Worm (Caenorhabditis elegans): ENCODE data around the gene tbb-1.

tbb-1 gene

ce11 chrIII:10716091-10716490, 26.1 kb downstream of the tbb-1 start, which contains the start of gene W09D10.4:
Gene W09D10.4 (minus strand): TSS chrIII:10716191.
- no peak for TF ChIP-seq ztf-23 (GFP tag; IDR thresholded peaks at IDR 0.05)
- TF ChIP-seq ref-1 (GFP tag; conservative IDR thresholded peaks at IDR 0.05) = no peak
- no peak for TF ChIP-seq med-1 (GFP tag; optimal IDR thresholded peaks at IDR 0.05; ENCODE audit: insufficient read depth)
- TF ChIP-seq cog-1 (tag; optimal IDR thresholded peaks at IDR 0.05) = no peak
- no peak for TF ChIP-seq T22C8.4 (GFP tag; IDR thresholded peaks at IDR 0.05)
- no peak for TF ChIP-seq flt-1 (GFP tag; IDR thresholded peaks at IDR 0.05)
- no peak for TF ChIP-seq ztf-29 (GFP tag; IDR thresholded peaks at IDR 0.05)
- no peak for TF ChIP-seq klf-2 (GFP tag; conservative IDR thresholded peaks at IDR 0.05)
- TF ChIP-seq tab-1 (GFP tag; IDR thresholded peaks at IDR 0.05) = no peak

ce11 chrIII:10714541-10714940, 27.7 kb downstream of the tbb-1 start:
- no peak for TF ChIP-seq ztf-23 (GFP tag; IDR thresholded peaks at IDR 0.05)
- TF ChIP-seq ztf-29 (GFP tag; IDR thresholded peaks at IDR 0.05) = no peak
- no peak for TF ChIP-seq cog-1 (tag; optimal IDR thresholded peaks at IDR 0.05)
- TF ChIP-seq tab-1 (GFP tag; IDR thresholded peaks at IDR 0.05) = no peak

- TF ChIP-seq med-1 (GFP tag; optimal IDR thresholded peaks at IDR 0.05; ENCODE audit: insufficient read depth) = no peak
- TF ChIP-seq tab-1 (GFP tag; IDR thresholded peaks at IDR 0.05) = no peak
- TF ChIP-seq flt-1 (GFP tag; IDR thresholded peaks at IDR 0.05) = 0 out of 2 replicates have a peak, but pooled peaks have one; percentile 6
- TF ChIP-seq klf-2 (GFP tag; conservative IDR thresholded peaks at IDR 0.05) = no peak
Measured at ce11 chrIII:10711192-10711673, 31.0 kb downstream of the tbb-1 start, which contains the start of gene W09D10.5. Gene W09D10.5 (minus strand): TSS chrIII:10711536.

- TF ChIP-seq ref-1 (GFP tag; conservative IDR thresholded peaks at IDR 0.05) (no peak), ztf-23 (GFP tag; IDR thresholded peaks at IDR 0.05) (no peak), T22C8.4 (GFP tag; IDR thresholded peaks at IDR 0.05) (no peak), cog-1 (tag; optimal IDR thresholded peaks at IDR 0.05) (no peak), ztf-29 (GFP tag; IDR thresholded peaks at IDR 0.05) (no peak), med-1 (GFP tag; optimal IDR thresholded peaks at IDR 0.05; ENCODE audit: insufficient read depth) (no peak), tab-1 (GFP tag; IDR thresholded peaks at IDR 0.05) (no peak), klf-2 (GFP tag; conservative IDR thresholded peaks at IDR 0.05) (no peak), flt-1 (GFP tag; IDR thresholded peaks at IDR 0.05) (no peak)
Measured at ce11 chrIII:10709676-10710075, 32.6 kb downstream of the tbb-1 start.

- no peak for TF ChIP-seq ztf-23 (GFP tag; IDR thresholded peaks at IDR 0.05)
- TF ChIP-seq ztf-29 (GFP tag; IDR thresholded peaks at IDR 0.05) = no peak
- no peak for TF ChIP-seq klf-2 (GFP tag; conservative IDR thresholded peaks at IDR 0.05)
- TF ChIP-seq cog-1 (tag; optimal IDR thresholded peaks at IDR 0.05) = no peak
- no peak for TF ChIP-seq tab-1 (GFP tag; IDR thresholded peaks at IDR 0.05)
- TF ChIP-seq T22C8.4 (GFP tag; IDR thresholded peaks at IDR 0.05) = no peak
Measured at ce11 chrIII:10708484-10708883, 33.7 kb downstream of the tbb-1 start.

DNA sequence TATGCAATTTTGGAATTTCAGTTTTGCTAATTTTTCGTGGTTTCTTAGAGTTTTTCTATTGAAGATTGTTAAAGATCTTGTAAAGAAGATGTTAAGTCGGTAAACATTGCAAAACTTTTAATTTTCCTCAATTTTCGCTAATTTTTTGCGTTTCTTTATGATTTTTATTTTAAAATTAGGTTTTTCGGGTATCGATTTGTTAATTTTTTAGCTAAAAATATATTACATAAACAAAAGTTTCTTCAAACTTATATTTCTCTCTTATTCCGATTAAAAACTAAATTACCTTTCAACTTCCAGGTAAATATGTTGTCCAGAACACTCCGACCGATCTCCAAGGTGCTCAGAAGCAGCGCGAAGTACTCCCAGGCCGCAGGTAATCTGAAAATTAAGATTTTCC, 34.8 kb downstream of the tbb-1 start, which contains the start of gene mrpl-12:
mrpl-12 (plus strand) TSS at position 301 of the 400 bp plus-strand sequence.
- TF ChIP-seq ztf-29 (GFP tag; IDR thresholded peaks at IDR 0.05) = no peak
- no peak for TF ChIP-seq klf-2 (GFP tag; conservative IDR thresholded peaks at IDR 0.05)
- no peak for TF ChIP-seq cog-1 (tag; optimal IDR thresholded peaks at IDR 0.05)
- TF ChIP-seq tab-1 (GFP tag; IDR thresholded peaks at IDR 0.05) = no peak
- no peak for TF ChIP-seq T22C8.4 (GFP tag; IDR thresholded peaks at IDR 0.05)
- TF ChIP-seq flt-1 (GFP tag; IDR thresholded peaks at IDR 0.05) = no peak
- TF ChIP-seq ztf-23 (GFP tag; IDR thresholded peaks at IDR 0.05) = no peak
- TF ChIP-seq med-1 (GFP tag; optimal IDR thresholded peaks at IDR 0.05; ENCODE audit: insufficient read depth) = no peak
- no peak for TF ChIP-seq ref-1 (GFP tag; conservative IDR thresholded peaks at IDR 0.05)

DNA sequence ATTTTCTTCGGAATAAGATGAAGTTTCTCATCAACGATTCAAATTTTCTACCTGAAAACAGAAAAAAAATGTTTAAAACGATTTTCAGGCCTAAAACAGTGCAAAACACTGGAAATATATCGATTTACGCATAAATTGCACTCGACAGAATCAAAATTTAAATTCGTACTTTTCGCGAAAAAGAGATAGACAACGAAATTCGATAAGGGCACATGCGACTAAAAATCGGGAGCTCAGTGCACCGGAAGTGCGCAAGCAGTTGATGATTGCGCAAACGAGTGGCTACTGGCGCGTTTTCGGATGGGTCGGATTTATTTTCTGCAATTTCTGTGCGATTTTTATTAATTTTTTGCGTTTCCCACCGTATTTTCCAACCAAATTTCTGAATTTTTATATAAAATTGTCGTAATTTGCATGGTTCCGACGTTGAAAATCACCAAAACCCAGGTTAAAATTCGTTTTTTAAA, 35.2 kb downstream of the tbb-1 start, which contains the start of the genes Y39A1A.21 and Y39A1A.22:
Y39A1A.21 (minus strand) TSS at position 51 of the 467 bp plus-strand sequence.
Y39A1A.22 (minus strand) TSS at position 57 of the 467 bp plus-strand sequence.
- TF ChIP-seq flt-1 (GFP tag; IDR thresholded peaks at IDR 0.05) (peak; percentile 79; the same call in 1 of the 2 replicates), ztf-29 (GFP tag; IDR thresholded peaks at IDR 0.05) (0 out of 2 replicates have a peak, but pooled peaks have one; percentile 15), klf-2 (GFP tag; conservative IDR thresholded peaks at IDR 0.05) (no peak), ref-1 (GFP tag; conservative IDR thresholded peaks at IDR 0.05) (no peak), tab-1 (GFP tag; IDR thresholded peaks at IDR 0.05) (0 out of 2 replicates have a peak, but pooled peaks have one; percentile 21), med-1 (GFP tag; optimal IDR thresholded peaks at IDR 0.05; ENCODE audit: insufficient read depth) (peak; percentile 55), ztf-23 (GFP tag; IDR thresholded peaks at IDR 0.05) (peak; percentile 91), cog-1 (tag; optimal IDR thresholded peaks at IDR 0.05) (no peak), T22C8.4 (GFP tag; IDR thresholded peaks at IDR 0.05) (peak; percentile 47; the same call in 1 of the 2 replicates)

DNA sequence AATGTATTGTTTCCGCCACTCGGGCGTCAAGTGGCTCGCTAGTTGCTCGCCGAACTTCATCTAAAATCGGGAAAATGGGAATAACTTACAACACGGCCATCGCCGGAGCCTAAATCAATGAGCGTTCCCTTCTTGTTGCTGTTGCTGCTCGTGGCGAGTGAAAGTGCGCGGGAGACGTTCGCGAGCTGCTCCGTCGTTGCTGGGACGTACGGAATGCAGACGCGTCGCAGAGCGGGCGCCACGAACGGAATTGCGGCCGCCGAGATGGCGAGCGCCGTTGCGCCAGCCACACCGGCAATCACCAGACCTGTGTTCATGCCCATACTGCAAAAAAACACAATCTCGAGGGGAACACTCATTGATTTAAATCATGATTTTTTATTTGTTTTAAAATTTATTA, 35.8 kb downstream of the tbb-1 start:
- TF ChIP-seq ref-1 (GFP tag; conservative IDR thresholded peaks at IDR 0.05) (no peak), tab-1 (GFP tag; IDR thresholded peaks at IDR 0.05) (0 out of 2 replicates have a peak, but pooled peaks have one; percentile 43)

ce11 chrIII:10704499-10704898, 37.7 kb downstream of the tbb-1 start:
- no peak for TF ChIP-seq ref-1 (GFP tag; conservative IDR thresholded peaks at IDR 0.05)
- no peak for TF ChIP-seq ztf-23 (GFP tag; IDR thresholded peaks at IDR 0.05)
- no peak for TF ChIP-seq tab-1 (GFP tag; IDR thresholded peaks at IDR 0.05)
- TF ChIP-seq ztf-29 (GFP tag; IDR thresholded peaks at IDR 0.05) = no peak
- TF ChIP-seq med-1 (GFP tag; optimal IDR thresholded peaks at IDR 0.05; ENCODE audit: insufficient read depth) = no peak
- no peak for TF ChIP-seq klf-2 (GFP tag; conservative IDR thresholded peaks at IDR 0.05)
- no peak for TF ChIP-seq flt-1 (GFP tag; IDR thresholded peaks at IDR 0.05)
- no peak for TF ChIP-seq cog-1 (tag; optimal IDR thresholded peaks at IDR 0.05)
- no peak for TF ChIP-seq T22C8.4 (GFP tag; IDR thresholded peaks at IDR 0.05)

DNA sequence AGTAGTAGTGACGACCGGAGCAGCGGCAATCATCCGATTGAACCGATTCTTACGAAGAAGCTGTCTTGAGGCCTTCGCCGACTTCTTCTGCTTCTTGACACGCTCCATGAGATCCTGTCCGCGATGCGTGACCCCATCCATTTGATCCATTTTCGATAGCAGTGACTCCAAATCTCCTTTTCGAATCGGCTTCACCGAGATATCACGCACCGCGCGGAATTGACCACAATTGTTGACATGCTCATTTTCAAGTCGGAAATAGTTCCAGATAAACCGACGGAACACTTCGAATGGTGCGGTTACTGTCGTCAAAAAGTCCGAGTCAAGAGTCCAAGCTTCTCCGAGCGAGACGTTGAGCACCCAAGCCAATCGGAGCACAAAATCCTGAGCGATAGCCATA, 38.4 kb downstream of the tbb-1 start:
- TF ChIP-seq tab-1 (GFP tag; IDR thresholded peaks at IDR 0.05) (no peak), ztf-29 (GFP tag; IDR thresholded peaks at IDR 0.05) (no peak), flt-1 (GFP tag; IDR thresholded peaks at IDR 0.05) (no peak), T22C8.4 (GFP tag; IDR thresholded peaks at IDR 0.05) (no peak), med-1 (GFP tag; optimal IDR thresholded peaks at IDR 0.05; ENCODE audit: insufficient read depth) (no peak), ztf-23 (GFP tag; IDR thresholded peaks at IDR 0.05) (no peak), ref-1 (GFP tag; conservative IDR thresholded peaks at IDR 0.05) (no peak), klf-2 (GFP tag; conservative IDR thresholded peaks at IDR 0.05) (no peak), cog-1 (tag; optimal IDR thresholded peaks at IDR 0.05) (no peak)
